Worm (Caenorhabditis elegans) whole organism, midembryonic: Measurements from ENCODE around the gene C02B8.12.

Experiments used
- T22C8.4 ChIP-seq: fragments of 200-800 bp; sonication (Bioruptor generic); IDR thresholded peaks from 2 replicates; pipeline ENCODE4 v1.3.6; 2022; ENCODE audit warnings: missing genetic modification characterization, missing compliant biosample characterization
- cog-1 ChIP-seq: sonication (generic microtip); optimal IDR thresholded peaks from 2 replicates; lab custom pipeline; 2016; ENCODE audit warnings: missing genetic modification characterization, missing compliant biosample characterization
- flt-1 ChIP-seq: fragments of 200-800 bp; sonication (Bioruptor generic); IDR thresholded peaks from 2 replicates; pipeline ENCODE4 v1.3.6; 2022; ENCODE audit warnings: missing genetic modification characterization, missing compliant biosample characterization
- klf-2 ChIP-seq: fragments of 200-800 bp; sonication (Bioruptor generic); conservative IDR thresholded peaks from 2 replicates; pipeline ENCODE4 v1.3.6; 2022; ENCODE audit warnings: missing genetic modification reagents, missing genetic modification characterization, missing compliant biosample characterization
- med-1 ChIP-seq: sonication (generic microtip); optimal IDR thresholded peaks from 2 replicates; lab custom pipeline; 2017; ENCODE audit warnings: missing genetic modification characterization, mild to moderate bottlenecking, missing compliant biosample characterization, antibody characterized with exemption, missing genetic modification reagents; ENCODE audit not compliant: insufficient read depth
- ref-1 ChIP-seq: fragments of 200-800 bp; sonication (Bioruptor generic); conservative IDR thresholded peaks from 2 replicates; pipeline ENCODE4 v1.3.6; 2022; ENCODE audit warnings: missing genetic modification reagents, missing genetic modification characterization, missing compliant biosample characterization
- tab-1 ChIP-seq: fragments of 200-800 bp; sonication (Bioruptor generic); IDR thresholded peaks from 2 replicates; pipeline ENCODE4 v1.3.6; 2022; ENCODE audit warnings: missing genetic modification characterization, missing compliant biosample characterization
- ztf-23 ChIP-seq: fragments of 200-800 bp; sonication (Bioruptor generic); IDR thresholded peaks from 2 replicates; pipeline ENCODE4 v1.3.6; 2022; ENCODE audit warnings: missing genetic modification reagents, missing genetic modification characterization, missing compliant biosample characterization
- ztf-29 ChIP-seq: fragments of 200-800 bp; sonication (Bioruptor generic); IDR thresholded peaks from 2 replicates; pipeline ENCODE4 v1.3.6; 2022; ENCODE audit warnings: missing genetic modification reagents, missing genetic modification characterization, missing compliant biosample characterization

DNA sequence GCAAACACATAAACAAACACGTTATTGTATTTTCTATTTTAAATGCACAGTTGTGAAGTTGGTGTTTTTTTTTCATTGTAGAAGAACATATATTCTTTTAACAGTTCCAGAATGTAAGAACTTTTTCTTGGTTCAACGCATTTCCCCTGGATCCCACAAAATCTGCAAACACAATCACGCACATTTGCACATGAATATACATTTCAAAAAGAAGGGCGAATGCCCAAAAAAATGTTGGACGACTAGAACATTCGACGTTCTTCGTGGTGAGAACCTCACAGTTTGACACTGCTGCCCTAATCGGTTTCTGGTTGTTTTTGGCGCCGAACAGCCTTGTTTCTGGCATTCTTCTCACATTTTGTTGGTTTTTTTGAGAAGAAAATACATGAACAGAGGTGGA is 13.6 kb downstream of the C02B8.12 start:
- TF ChIP-seq klf-2 (GFP tag; lab: Robert Waterston, UW) (no peak), flt-1 (GFP tag; lab: Robert Waterston, UW) (no peak), med-1 (GFP tag; lab: Kevin White, UChicago) (no peak), ztf-29 (no peak), cog-1 (tag; lab: Kevin White, UChicago) (no peak), T22C8.4 (GFP tag; lab: Robert Waterston, UW) (no peak), ztf-23 (GFP tag; lab: Robert Waterston, UW) (no peak), ref-1 (GFP tag; lab: Robert Waterston, UW) (no peak), tab-1 (GFP tag; lab: Robert Waterston, UW) (no peak)
